Fruit fly (Drosophila melanogaster): ENCODE results near the gene Nepl3.

The Nepl3 gene

DNA sequence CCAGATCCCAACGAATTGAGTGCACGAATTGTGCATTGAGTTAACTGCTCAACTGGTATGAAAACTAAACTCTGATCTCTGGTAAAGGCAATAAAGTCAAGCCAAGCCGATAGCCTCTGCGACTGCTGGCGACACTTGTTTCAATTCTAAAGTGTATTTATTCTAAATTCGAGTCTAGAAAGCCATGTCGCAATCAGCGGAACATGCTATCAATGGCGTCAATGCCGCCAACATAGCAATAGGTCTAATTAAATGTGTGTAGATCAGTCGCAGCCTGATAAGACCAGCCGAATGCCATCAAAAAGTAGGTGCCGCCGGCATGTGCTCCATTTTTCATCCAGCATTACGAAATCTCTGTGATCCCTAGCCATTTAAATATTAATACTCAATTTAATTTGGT is 32.5 kb downstream of the Nepl3 start:
- TF ChIP-seq ttk (optimal IDR thresholded peaks at IDR 0.05): no peak
- no peak for TF ChIP-seq h (optimal IDR thresholded peaks at IDR 0.05)
- no peak for TF ChIP-seq Sin3A (optimal IDR thresholded peaks at IDR 0.05)
- no peak for TF ChIP-seq Myc (optimal IDR thresholded peaks at IDR 0.05)
- TF ChIP-seq psq (optimal IDR thresholded peaks at IDR 0.05): no peak
- no peak for TF ChIP-seq insv (optimal IDR thresholded peaks at IDR 0.05)

DNA sequence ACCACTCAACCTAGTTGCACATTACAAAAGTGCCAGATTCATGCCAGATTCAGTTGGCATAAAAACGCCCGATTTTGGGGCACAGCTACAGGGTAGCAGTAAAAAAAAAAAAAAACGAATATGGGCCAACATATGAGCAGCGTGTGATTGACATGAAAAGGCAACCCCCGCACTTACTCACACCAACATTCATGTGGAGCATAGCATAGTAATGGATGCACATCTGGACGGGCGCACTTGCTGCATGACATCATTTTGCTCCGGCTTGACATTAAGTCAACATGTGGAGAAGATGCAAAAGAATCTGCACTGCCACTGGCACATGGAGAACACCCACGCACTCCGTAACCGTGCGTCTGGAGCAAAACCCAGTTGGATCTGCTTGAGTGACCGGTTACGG is 35.4 kb downstream of the Nepl3 start:
- TF ChIP-seq insv (optimal IDR thresholded peaks at IDR 0.05): no peak
- TF ChIP-seq Sin3A (optimal IDR thresholded peaks at IDR 0.05): no peak
- no peak for TF ChIP-seq psq (optimal IDR thresholded peaks at IDR 0.05)

DNA sequence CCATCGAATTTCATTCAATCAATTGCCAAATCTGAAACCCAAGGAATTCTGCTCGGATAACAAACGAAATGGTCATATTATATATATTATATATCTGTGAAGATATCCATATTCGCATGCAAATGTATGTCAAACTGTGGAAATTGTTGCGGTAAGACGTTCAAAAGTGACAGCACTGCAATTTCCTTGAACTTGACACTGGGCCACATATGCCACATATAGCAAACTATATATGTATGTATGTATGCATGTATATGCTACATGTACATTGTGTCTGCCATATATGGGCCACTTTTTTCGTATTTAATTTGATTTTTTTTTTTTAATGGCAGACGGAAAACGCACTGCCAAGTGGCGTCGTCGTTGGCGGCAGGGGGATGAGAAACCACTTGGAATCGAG is 37.6 kb downstream of the Nepl3 start:
- TF ChIP-seq Myc (optimal IDR thresholded peaks at IDR 0.05): no peak
- TF ChIP-seq h (optimal IDR thresholded peaks at IDR 0.05): no peak
- TF ChIP-seq ttk (optimal IDR thresholded peaks at IDR 0.05): no peak
- TF ChIP-seq Sin3A (optimal IDR thresholded peaks at IDR 0.05): no peak
- no peak for TF ChIP-seq insv (optimal IDR thresholded peaks at IDR 0.05)
- TF ChIP-seq psq (optimal IDR thresholded peaks at IDR 0.05): no peak

DNA sequence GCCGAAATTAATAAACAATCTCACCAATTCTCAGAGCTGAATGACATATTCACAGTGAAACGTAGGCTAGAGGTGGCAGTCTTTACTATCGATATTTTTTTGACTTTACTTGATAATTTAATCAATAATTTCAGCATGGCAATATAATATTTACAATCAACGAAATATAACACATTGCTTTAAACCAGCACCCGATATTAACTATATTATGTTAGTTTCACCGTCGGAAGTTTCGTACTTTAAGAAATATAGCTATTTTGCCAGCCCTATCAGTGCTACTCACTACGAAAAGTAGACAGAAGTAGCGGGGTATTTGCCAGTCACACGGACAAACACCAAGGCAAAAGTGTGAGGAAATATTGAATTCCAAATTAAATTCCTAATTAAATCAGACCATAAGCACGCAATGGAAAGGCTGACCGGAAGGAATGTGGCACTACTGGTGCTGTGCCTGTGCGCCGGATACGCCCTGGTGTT is 47.2 kb downstream of the Nepl3 start, which contains the start of the genes CG31917, Tfb5 and SelT:
TSS of gene CG31917 (minus strand) at position 51 of the 477 bp plus-strand sequence.
TSS of gene Tfb5 (minus strand) at position 51 of the 477 bp plus-strand sequence.
TSS of gene SelT (plus strand) at position 139 of the 477 bp plus-strand sequence.
- TF ChIP-seq ttk (optimal IDR thresholded peaks at IDR 0.05): no peak
- no peak for TF ChIP-seq h (optimal IDR thresholded peaks at IDR 0.05)
- no peak for TF ChIP-seq psq (optimal IDR thresholded peaks at IDR 0.05)
- TF ChIP-seq Myc (optimal IDR thresholded peaks at IDR 0.05): no peak
- TF ChIP-seq Sin3A (optimal IDR thresholded peaks at IDR 0.05): no peak
- TF ChIP-seq insv (optimal IDR thresholded peaks at IDR 0.05): no peak

DNA sequence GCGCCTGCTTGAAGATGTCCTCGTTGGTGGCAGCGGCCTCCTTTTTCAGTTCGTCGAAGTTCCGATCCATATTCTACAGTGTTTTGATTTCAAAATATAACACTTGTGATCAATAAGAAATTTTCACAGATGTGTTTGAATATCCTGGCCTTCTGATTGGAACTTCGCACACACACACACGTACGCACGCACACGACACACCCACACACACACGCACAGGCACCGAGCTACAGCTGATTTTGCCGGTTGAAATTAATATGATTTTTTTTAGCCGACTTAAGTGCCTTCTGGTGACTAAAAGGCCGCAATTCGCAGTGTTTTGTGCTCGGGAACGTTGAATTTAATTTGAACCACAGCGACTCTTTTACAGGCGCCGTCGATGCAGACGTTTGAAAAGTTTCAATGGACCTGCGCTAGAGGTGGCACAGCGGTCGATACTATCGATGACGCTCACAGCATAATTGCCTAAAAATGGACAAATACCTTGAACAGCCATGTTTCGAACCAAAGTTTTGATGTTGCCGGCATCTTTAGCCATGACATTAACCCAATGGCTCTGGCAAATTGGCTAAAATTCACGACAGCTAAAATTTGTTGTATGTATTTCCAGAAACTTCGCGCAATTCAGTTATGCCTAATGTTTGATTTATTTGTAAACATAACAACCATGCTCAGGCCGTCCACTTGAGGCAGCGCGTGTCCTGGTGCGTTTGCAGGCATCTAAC is 48.6 kb downstream of the Nepl3 start, which contains the start of gene Rtnl1:
TSS of gene Rtnl1 (minus strand) at position 415 of the 725 bp plus-strand sequence.
- TF ChIP-seq Myc (optimal IDR thresholded peaks at IDR 0.05) (no peak), psq (optimal IDR thresholded peaks at IDR 0.05) (no peak), ttk (optimal IDR thresholded peaks at IDR 0.05) (no peak), h (optimal IDR thresholded peaks at IDR 0.05) (no peak), Sin3A (optimal IDR thresholded peaks at IDR 0.05) (no peak)

DNA sequence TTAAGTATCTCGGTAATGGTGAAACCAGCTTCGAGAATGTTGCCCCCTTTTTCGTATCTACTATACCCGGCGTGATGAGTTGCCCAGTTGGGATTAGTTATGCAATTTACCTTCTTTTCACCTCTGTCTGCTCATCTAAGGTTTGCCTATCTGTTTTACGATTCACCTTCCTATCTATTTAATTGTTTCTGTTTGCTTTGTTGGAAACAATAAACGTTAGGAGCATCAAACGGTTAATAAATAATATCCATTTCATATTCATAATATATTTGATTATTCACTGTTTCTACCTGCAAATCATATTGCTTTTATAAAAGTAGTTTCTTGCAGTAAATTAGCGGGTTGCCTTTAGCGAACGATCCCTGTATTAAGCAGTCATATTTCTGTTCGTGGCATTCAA is 50.8 kb downstream of the Nepl3 start:
- TF ChIP-seq h (optimal IDR thresholded peaks at IDR 0.05) (no peak), ttk (optimal IDR thresholded peaks at IDR 0.05) (no peak), psq (optimal IDR thresholded peaks at IDR 0.05) (no peak), insv (optimal IDR thresholded peaks at IDR 0.05) (no peak), Myc (optimal IDR thresholded peaks at IDR 0.05) (no peak), Sin3A (optimal IDR thresholded peaks at IDR 0.05) (no peak)

DNA sequence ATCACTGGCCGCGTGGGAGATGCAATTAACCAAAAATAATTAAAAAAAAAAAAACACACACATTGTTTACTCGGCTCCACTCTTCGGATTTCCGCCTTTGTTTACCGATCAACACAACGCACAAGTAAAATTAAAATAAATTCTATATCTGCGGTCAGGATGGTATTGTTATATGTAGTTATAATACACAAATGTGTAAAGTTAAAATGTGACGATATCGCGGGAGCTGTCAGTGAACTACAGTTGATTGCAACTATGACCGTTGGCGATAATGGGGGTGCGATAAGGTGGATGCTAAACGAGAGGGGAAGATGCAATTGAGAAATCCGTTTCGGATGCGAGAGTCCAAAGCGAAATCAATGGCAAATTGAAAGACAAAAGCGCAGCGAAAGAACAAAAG is 51.7 kb downstream of the Nepl3 start:
- TF ChIP-seq Myc (optimal IDR thresholded peaks at IDR 0.05) (no peak), ttk (optimal IDR thresholded peaks at IDR 0.05) (no peak), insv (optimal IDR thresholded peaks at IDR 0.05) (no peak), psq (optimal IDR thresholded peaks at IDR 0.05) (no peak), h (optimal IDR thresholded peaks at IDR 0.05) (no peak), Sin3A (optimal IDR thresholded peaks at IDR 0.05) (no peak)
